Worm (Caenorhabditis elegans) whole organism, L4 larva: ENCODE results near the gene ttr-23.

Source experiments
- T26A8.4 ChIP-seq: fragments of 200-800 bp; sonication (Bioruptor generic); IDR thresholded peaks from 2 replicates; pipeline ENCODE4 v1.3.6; 2022; ENCODE audit warnings: missing genetic modification characterization, missing compliant biosample characterization
- daf-8 ChIP-seq: fragments of 200-800 bp; sonication (Bioruptor generic); IDR thresholded peaks from 2 replicates; pipeline ENCODE4 v1.3.6; 2022; ENCODE audit warnings: missing genetic modification characterization, missing compliant biosample characterization
- hlh-11 ChIP-seq: fragments of 200-800 bp; sonication (Bioruptor generic); optimal IDR thresholded peaks from 2 replicates; lab custom pipeline; 2018; ENCODE audit warnings: mild to moderate bottlenecking, missing genetic modification characterization, missing compliant biosample characterization

DNA sequence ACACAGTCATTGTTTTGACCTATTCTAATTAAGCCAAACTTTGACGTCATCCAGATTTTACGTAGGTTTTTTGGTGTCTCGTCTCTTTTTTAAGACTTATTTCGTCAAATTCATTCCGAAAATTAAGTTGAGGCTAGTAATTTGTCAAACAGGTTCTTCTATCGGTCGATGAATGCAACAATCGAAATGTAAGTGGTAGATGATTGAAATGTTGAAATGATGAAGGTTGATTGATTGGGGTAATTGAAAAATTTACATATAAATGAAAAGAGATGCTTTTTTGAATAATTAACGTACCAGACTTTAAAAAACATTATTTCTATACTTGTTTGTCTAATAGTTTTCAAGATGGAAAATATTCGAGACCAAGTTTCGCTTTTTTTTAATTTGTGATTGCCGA, 33.3 kb downstream of the ttr-23 start:
- TF ChIP-seq T26A8.4 (GFP tag; lab: Robert Waterston, UW) (no peak), hlh-11 (tag; lab: Kevin White, UChicago) (no peak), daf-8 (no peak)
